Worm (Caenorhabditis elegans) whole organism, L4 larva: ENCODE data around the gene exl-1.
A peak's percentile ranks its signal among the peaks of the same experiment; 100 is the strongest.

ENCODE experiments used
- F10B5.3 ChIP-seq: sonication (generic microtip); optimal IDR thresholded peaks from 2 replicates; lab custom pipeline; 2016; ENCODE audit warnings: mild to moderate bottlenecking, missing genetic modification characterization, missing compliant biosample characterization
- F26F4.8 ChIP-seq: fragments of 200-800 bp; sonication (Bioruptor generic); conservative IDR thresholded peaks from 2 replicates; pipeline ENCODE4 v1.3.6; 2022; ENCODE audit warnings: missing genetic modification characterization, missing compliant biosample characterization
- T26A8.4 ChIP-seq: fragments of 200-800 bp; sonication (Bioruptor generic); IDR thresholded peaks from 2 replicates; pipeline ENCODE4 v1.3.6; 2022; ENCODE audit warnings: missing genetic modification characterization, missing compliant biosample characterization
- Y75B8A.6 ChIP-seq: fragments of 200-800 bp; sonication (Bioruptor generic); IDR thresholded peaks from 2 replicates; pipeline ENCODE4 v1.3.6; 2022; ENCODE audit warnings: missing genetic modification reagents, missing genetic modification characterization, missing compliant biosample characterization
- ZK337.2 ChIP-seq: fragments of 200-800 bp; sonication (Bioruptor generic); IDR thresholded peaks from 2 replicates; pipeline ENCODE4 v1.3.6; 2022; ENCODE audit warnings: missing genetic modification reagents, missing genetic modification characterization, missing compliant biosample characterization
- aha-1 ChIP-seq: fragments of 150-350 bp; peaks from one replicate; lab custom pipeline; 2014; ENCODE audit warnings: missing biosample characterization, missing genetic modification characterization
- ama-1 ChIP-seq: fragments of 150-350 bp; optimal IDR thresholded peaks from 2 replicates; lab custom pipeline; 2014; ENCODE audit warnings: inconsistent platforms, mixed read lengths
- arid-1 ChIP-seq: fragments of 200-800 bp; sonication (Bioruptor generic); conservative IDR thresholded peaks from 2 replicates; pipeline ENCODE4 v1.3.6; 2022; ENCODE audit warnings: missing genetic modification reagents, missing genetic modification characterization, missing compliant biosample characterization
- attf-4 ChIP-seq: sonication (generic microtip); optimal IDR thresholded peaks from 3 replicates; lab custom pipeline; 2017; ENCODE audit warnings: missing biosample characterization, missing genetic modification characterization
- ceh-20 ChIP-seq: fragments of 200-800 bp; sonication (Bioruptor generic); IDR thresholded peaks from 2 replicates; pipeline ENCODE4 v1.3.6; 2022; ENCODE audit warnings: missing genetic modification reagents, missing genetic modification characterization, missing compliant biosample characterization
- ces-1 ChIP-seq: fragments of 150-350 bp; sonication (generic microtip); optimal IDR thresholded peaks from 4 replicates; lab custom pipeline; 2014; ENCODE audit warnings: missing biosample characterization, missing genetic modification reagents, missing genetic modification characterization
- cey-2 ChIP-seq: sonication (generic microtip); optimal IDR thresholded peaks from 3 replicates; lab custom pipeline; 2017; ENCODE audit warnings: missing genetic modification characterization, mild to moderate bottlenecking, missing compliant biosample characterization, antibody characterized with exemption, borderline replicate concordance; ENCODE audit not compliant: insufficient read depth
- ctbp-1 ChIP-seq: fragments of 200-800 bp; sonication (Bioruptor generic); IDR thresholded peaks from 2 replicates; pipeline ENCODE4 v1.3.6; 2022; ENCODE audit warnings: missing genetic modification reagents, missing genetic modification characterization, missing compliant biosample characterization
- daf-12 ChIP-seq: fragments of 150-350 bp; optimal IDR thresholded peaks from 2 replicates; lab custom pipeline; 2014; ENCODE audit warnings: missing biosample characterization, missing genetic modification reagents, missing genetic modification characterization
- daf-16 ChIP-seq, 3 experiments: sonication (generic microtip); optimal IDR thresholded peaks; 2 replicates each; lab custom pipeline; 2016 to 2017; ENCODE audit warnings: missing genetic modification characterization in 3 of 3, missing genetic modification reagents in 3 of 3, mild to moderate bottlenecking in 2 of 3, missing compliant biosample characterization in 2 of 3, missing biosample characterization in 1 of 3, moderate library complexity in 1 of 3
- daf-19 ChIP-seq: fragments of 200-800 bp; sonication (Bioruptor generic); conservative IDR thresholded peaks from 2 replicates; pipeline ENCODE4 v1.3.6; 2022; ENCODE audit warnings: missing genetic modification characterization, missing compliant biosample characterization
- dmd-8 ChIP-seq: fragments of 200-800 bp; sonication (Bioruptor generic); IDR thresholded peaks from 2 replicates; pipeline ENCODE4 v1.3.6; 2022; ENCODE audit warnings: missing genetic modification characterization, missing compliant biosample characterization
- dmd-9 ChIP-seq: fragments of 200-800 bp; sonication (Bioruptor generic); IDR thresholded peaks from 2 replicates; pipeline ENCODE4 v1.3.6; 2022; ENCODE audit warnings: missing genetic modification reagents, missing genetic modification characterization, missing compliant biosample characterization
- dve-1 ChIP-seq: sonication (generic microtip); optimal IDR thresholded peaks from 2 replicates; lab custom pipeline; 2017; ENCODE audit warnings: antibody characterized with exemption, mild to moderate bottlenecking, missing genetic modification characterization, missing compliant biosample characterization; ENCODE audit not compliant: insufficient read depth
- fkh-10 ChIP-seq: fragments of 150-350 bp; optimal IDR thresholded peaks from 2 replicates; lab custom pipeline; 2014; ENCODE audit warnings: missing biosample characterization, missing genetic modification reagents, missing genetic modification characterization
- lin-1 ChIP-seq: fragments of 200-800 bp; sonication (Bioruptor generic); IDR thresholded peaks from 2 replicates; pipeline ENCODE4 v1.3.6; 2022; ENCODE audit warnings: missing genetic modification reagents, missing genetic modification characterization, missing compliant biosample characterization
- lin-13 ChIP-seq: fragments of 150-350 bp; optimal IDR thresholded peaks from 2 replicates; lab custom pipeline; 2014; ENCODE audit warnings: missing biosample characterization, missing genetic modification reagents, missing genetic modification characterization
- lin-15B ChIP-seq: fragments of 150-350 bp; sonication (generic microtip); optimal IDR thresholded peaks from 3 replicates; lab custom pipeline; 2014; ENCODE audit warnings: missing biosample characterization, missing genetic modification characterization
- lin-29 ChIP-seq: fragments of 200-800 bp; sonication (Bioruptor generic); IDR thresholded peaks from 2 replicates; pipeline ENCODE4 v1.3.6; 2022; ENCODE audit warnings: missing genetic modification reagents, missing genetic modification characterization, missing compliant biosample characterization
- lin-38 ChIP-seq: fragments of 200-800 bp; sonication (Bioruptor generic); IDR thresholded peaks from 2 replicates; pipeline ENCODE4 v1.3.6; 2022; ENCODE audit warnings: missing genetic modification reagents, missing genetic modification characterization, missing compliant biosample characterization
- madf-9 ChIP-seq: fragments of 200-800 bp; sonication (Bioruptor generic); conservative IDR thresholded peaks from 2 replicates; pipeline ENCODE4 v1.3.6; 2022; ENCODE audit warnings: missing genetic modification reagents, missing genetic modification characterization, missing compliant biosample characterization
- nhr-25 ChIP-seq: sonication (generic microtip); optimal IDR thresholded peaks from 2 replicates; lab custom pipeline; 2017; ENCODE audit warnings: missing genetic modification characterization, mild to moderate bottlenecking, missing compliant biosample characterization, antibody characterized with exemption, moderate library complexity, borderline replicate concordance; ENCODE audit not compliant: insufficient read depth
- nhr-48 ChIP-seq: sonication (generic microtip); optimal IDR thresholded peaks from 2 replicates; lab custom pipeline; 2016; ENCODE audit warnings: mild to moderate bottlenecking, missing genetic modification characterization, missing compliant biosample characterization
- rbr-2 ChIP-seq: sonication (generic microtip); optimal IDR thresholded peaks from 2 replicates; lab custom pipeline; 2016; ENCODE audit warnings: missing genotype, missing genetic modification characterization, missing compliant biosample characterization
- set-16 ChIP-seq: fragments of 200-800 bp; sonication (Bioruptor generic); IDR thresholded peaks from 2 replicates; pipeline ENCODE4 v1.3.6; 2022; ENCODE audit warnings: missing genetic modification reagents, missing genetic modification characterization, missing compliant biosample characterization
- tag-97 ChIP-seq: fragments of 200-800 bp; sonication (Bioruptor generic); IDR thresholded peaks from 2 replicates; pipeline ENCODE4 v1.3.6; 2022; ENCODE audit warnings: missing genetic modification characterization, missing compliant biosample characterization
- tra-1 ChIP-seq: fragments of 200-800 bp; sonication (Bioruptor generic); IDR thresholded peaks from 2 replicates; pipeline ENCODE4 v1.3.6; 2022; ENCODE audit warnings: missing genetic modification reagents, missing genetic modification characterization, missing compliant biosample characterization
- unc-130 ChIP-seq: sonication (generic microtip); optimal IDR thresholded peaks from 2 replicates; lab custom pipeline; 2016; ENCODE audit warnings: missing genetic modification reagents, missing genetic modification characterization, missing compliant biosample characterization
- unc-62 ChIP-seq, 3 experiments: fragments of 150-350 bp in 1 of 3; sonication (generic microtip); optimal IDR thresholded peaks in 2 of 3; peaks in 1 of 3; 1 replicate in 1 of 3; 2 replicates in 2 of 3; lab custom pipeline; 2014 to 2017; ENCODE audit warnings: missing biosample characterization in 3 of 3, missing genetic modification characterization in 3 of 3, missing genetic modification reagents in 3 of 3, missing genotype in 1 of 3
- vab-7 ChIP-seq: fragments of 200-800 bp; sonication (Bioruptor generic); IDR thresholded peaks from 2 replicates; pipeline ENCODE4 v1.3.6; 2022; ENCODE audit warnings: missing genetic modification reagents, missing genetic modification characterization, missing compliant biosample characterization
- zip-11 ChIP-seq: fragments of 200-800 bp; sonication (Bioruptor generic); IDR thresholded peaks from 2 replicates; pipeline ENCODE4 v1.3.6; 2022; ENCODE audit warnings: missing genetic modification characterization, missing compliant biosample characterization
- zip-2 ChIP-seq: fragments of 150-350 bp; optimal IDR thresholded peaks from 2 replicates; lab custom pipeline; 2014; ENCODE audit warnings: missing biosample characterization, missing genetic modification characterization

exl-1 gene

DNA sequence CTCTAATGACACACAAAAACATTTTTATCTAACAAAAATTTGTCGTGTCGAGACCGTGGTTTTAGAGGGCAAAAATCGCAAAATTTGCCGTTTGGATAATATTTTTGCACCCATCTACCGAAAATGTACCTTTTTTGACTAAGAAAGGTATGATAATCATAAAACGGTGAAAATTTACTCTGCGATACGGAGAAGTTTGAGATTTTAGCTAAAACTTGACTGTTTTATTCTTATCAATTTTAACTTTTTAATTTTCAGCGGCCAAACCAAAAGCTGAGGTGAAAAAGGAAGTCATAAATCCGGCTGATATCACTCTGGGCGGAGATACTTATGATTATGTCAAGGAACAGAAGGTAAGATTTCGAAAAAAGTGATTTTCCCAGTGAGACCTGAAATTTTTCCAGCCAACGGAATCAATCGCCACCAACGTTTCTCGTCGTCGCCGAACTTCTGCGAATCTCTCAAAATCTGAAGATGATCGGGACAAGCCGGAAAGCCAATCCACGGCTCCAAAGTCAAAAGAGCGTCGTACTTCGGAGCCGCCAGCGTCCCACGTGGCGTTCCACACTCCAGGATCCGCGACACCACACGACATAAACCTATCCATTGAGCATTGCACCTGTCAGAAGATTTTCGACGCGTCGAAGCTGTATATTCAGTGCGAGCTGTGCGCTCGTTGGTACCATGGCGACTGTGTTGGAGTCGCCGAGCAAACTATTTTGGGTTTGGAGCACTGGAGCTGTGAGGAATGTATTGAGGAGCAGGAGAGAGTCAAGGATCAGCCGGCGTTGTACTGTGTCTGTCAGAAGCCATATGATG is 6.9 kb downstream of the exl-1 start (continued):
- TF ChIP-seq lin-29 (GFP tag; lab: Robert Waterston, UW) (no peak; the same call in 1 of the 2 replicates), lin-38 (GFP tag; lab: Robert Waterston, UW) (no peak; the same call in 1 of the 2 replicates), F10B5.3 (tag; lab: Kevin White, UChicago) (no peak), ctbp-1 (no peak), madf-9 (GFP tag; lab: Robert Waterston, UW) (no peak), unc-130 (GFP tag; lab: Kevin White, UChicago) (no peak), unc-62 (GFP tag; optimal IDR thresholded peaks at IDR 0.05 in 1 of 2; lab: Kevin White, UChicago) (peak in 1 of 2 experiments; percentile 61), unc-62 (tag; optimal IDR thresholded peaks at IDR 0.05; lab: Kevin White, UChicago) (no peak), vab-7 (GFP tag; lab: Robert Waterston, UW) (no peak), ama-1 (lab: Kevin White, UChicago) (no peak), dmd-8 (GFP tag; lab: Robert Waterston, UW) (no peak), rbr-2 (tag; lab: Kevin White, UChicago) (no peak), arid-1 (no peak), nhr-48 (tag; lab: Kevin White, UChicago) (no peak), dmd-9 (GFP tag; lab: Robert Waterston, UW) (no peak), tag-97 (GFP tag; lab: Robert Waterston, UW) (no peak), cey-2 (tag; lab: Kevin White, UChicago) (no peak), fkh-10 (GFP tag; lab: Kevin White, UChicago) (no peak), dve-1 (tag; lab: Kevin White, UChicago) (no peak), set-16 (peak; percentile 67; the same call in 1 of the 2 replicates), tra-1 (GFP tag; lab: Robert Waterston, UW) (no peak), nhr-25 (tag; lab: Kevin White, UChicago) (no peak)

DNA sequence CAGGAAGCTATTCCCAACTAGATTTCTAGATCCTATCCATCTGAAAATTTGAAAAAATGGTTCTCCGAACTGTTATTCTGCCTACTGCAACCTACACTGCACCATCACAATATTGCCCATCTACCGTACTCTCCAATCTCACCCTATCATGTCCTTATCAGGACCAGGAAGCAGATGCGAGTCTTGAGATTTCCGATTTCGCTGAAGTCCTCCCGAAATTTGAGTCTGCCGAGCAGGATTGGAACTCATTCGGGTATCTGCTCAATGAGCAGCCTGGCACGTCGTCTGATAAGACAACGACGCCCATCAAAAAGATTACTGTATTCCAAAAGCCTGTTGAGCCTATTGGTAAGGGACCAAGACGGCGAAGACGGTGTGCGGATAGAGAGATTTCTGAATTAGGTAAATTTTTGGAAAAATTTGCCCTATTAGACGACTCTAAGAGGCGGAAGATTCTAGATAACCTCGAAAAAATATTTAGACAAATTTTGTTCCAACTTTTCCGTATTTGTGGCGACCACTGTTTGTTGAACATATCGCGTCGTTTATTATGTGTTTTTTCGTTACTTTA is 7.7 kb downstream of the exl-1 start:
- TF ChIP-seq zip-2 (tag; lab: Kevin White, UChicago) (no peak), aha-1 (tag; lab: Kevin White, UChicago) (peak; percentile 38), zip-11 (GFP tag; lab: Robert Waterston, UW) (no peak), tra-1 (GFP tag; lab: Robert Waterston, UW) (no peak), ces-1 (no peak), nhr-25 (tag; lab: Kevin White, UChicago) (no peak), lin-13 (GFP tag; lab: Kevin White, UChicago) (peak; percentile 6), daf-16 (GFP tag; optimal IDR thresholded peaks at IDR 0.05; lab: Kevin White, UChicago) (no peak), daf-16 (tag; optimal IDR thresholded peaks at IDR 0.05; lab: Kevin White, UChicago) (peak; percentile 12), ZK337.2 (GFP tag; lab: Robert Waterston, UW) (no peak), attf-4 (no peak), daf-12 (no peak), lin-15B (no peak), T26A8.4 (no peak), ceh-20 (0 out of 2 replicates have a peak, but pooled peaks have one; percentile 1), F10B5.3 (tag; lab: Kevin White, UChicago) (peak; percentile 10), lin-1 (GFP tag; lab: Robert Waterston, UW) (no peak), F26F4.8 (GFP tag; lab: Robert Waterston, UW) (no peak), daf-19 (no peak), dve-1 (tag; lab: Kevin White, UChicago) (no peak), Y75B8A.6 (GFP tag; lab: Robert Waterston, UW) (no peak), tag-97 (GFP tag; lab: Robert Waterston, UW) (no peak), dmd-8 (GFP tag; lab: Robert Waterston, UW) (no peak)
